Fruit fly (Drosophila melanogaster) S2 (cell line): Measurements from ENCODE around the gene rdgA.

Experiments used
- CG8478 ChIP-seq: fragments of >200 bp; optimal IDR thresholded peaks from 2 replicates; lab custom pipeline; 2018
- CTCF ChIP-seq, 2 experiments: fragments of >200 bp; optimal IDR thresholded peaks; 2 replicates each; lab custom pipeline; 2018

- TF ChIP-seq CTCF (optimal IDR thresholded peaks at IDR 0.05; lab: Kevin White, UChicago) (no peak), CG8478 (lab: Kevin White, UChicago) (no peak)
Observed at dm6 chrX:8907547-8907813, 612 bp downstream of the rdgA start.
